Fruit fly (Drosophila melanogaster): ENCODE measurements around the gene AOX3.

dm6 chr3R:15584523-15585149, 36.6 kb upstream of the AOX3 start:
- TF ChIP-seq fru (GFP tag; optimal IDR thresholded peaks at IDR 0.05) (no peak), lola (GFP tag; optimal IDR thresholded peaks at IDR 0.05) (no peak), rgr (GFP tag; optimal IDR thresholded peaks at IDR 0.05) (no peak), CG32264 (GFP tag; optimal IDR thresholded peaks at IDR 0.05) (no peak), Myc (optimal IDR thresholded peaks at IDR 0.05) (no peak), psq (GFP tag; optimal IDR thresholded peaks at IDR 0.05) (no peak), Dfd (GFP tag; optimal IDR thresholded peaks at IDR 0.05) (no peak), sage (GFP tag; optimal IDR thresholded peaks at IDR 0.05) (no peak), usp (GFP tag; optimal IDR thresholded peaks at IDR 0.05) (no peak), Dif (GFP tag; optimal IDR thresholded peaks at IDR 0.05; ENCODE audit: partially characterized antibody) (no peak), OdsH (GFP tag; optimal IDR thresholded peaks at IDR 0.05) (no peak), Rel (GFP tag; optimal IDR thresholded peaks at IDR 0.05) (no peak), Rel (tag; optimal IDR thresholded peaks at IDR 0.05) (no peak), ey (GFP tag; optimal IDR thresholded peaks at IDR 0.05) (no peak), pan (optimal IDR thresholded peaks at IDR 0.05) (no peak)
